Fruit fly (Drosophila melanogaster) whole organism, prepupa: ENCODE results near the gene eIF3e.

ENCODE experiments used
- Blimp-1 ChIP-seq: fragments of 200-800 bp; sonication (Bioruptor generic); optimal IDR thresholded peaks from 3 replicates; lab custom pipeline; 2017; ENCODE audit warnings: missing biosample characterization, missing genetic modification characterization, mild to moderate bottlenecking, moderate library complexity, missing genetic modification reagents
- CG11294 ChIP-seq: fragments of 200-800 bp; sonication (Bioruptor generic); IDR thresholded peaks from 2 replicates; pipeline ENCODE4 v1.3.6; 2022; ENCODE audit warnings: missing biosample characterization, missing genetic modification characterization
- CG11762 ChIP-seq: fragments of 200-800 bp; sonication (Bioruptor generic); optimal IDR thresholded peaks from 3 replicates; lab custom pipeline; 2016; ENCODE audit warnings: missing biosample characterization, missing genetic modification characterization; ENCODE audit not compliant: insufficient read depth
- CG11902 ChIP-seq: fragments of 200-800 bp; sonication (Bioruptor generic); optimal IDR thresholded peaks from 3 replicates; lab custom pipeline; 2016; ENCODE audit warnings: missing biosample characterization, missing genetic modification characterization
- CG15336 ChIP-seq: fragments of 200-800 bp; sonication (Bioruptor generic); IDR thresholded peaks from 2 replicates; pipeline ENCODE4 v1.3.6; 2022; ENCODE audit warnings: missing biosample characterization, missing genetic modification characterization
- CG1621 ChIP-seq: fragments of 200-800 bp; sonication (Bioruptor generic); optimal IDR thresholded peaks from 3 replicates; lab custom pipeline; 2018; ENCODE audit warnings: missing biosample characterization, mild to moderate bottlenecking, missing genetic modification characterization
- CG16779 ChIP-seq: fragments of 200-800 bp; sonication (Bioruptor generic); optimal IDR thresholded peaks from 3 replicates; lab custom pipeline; 2017; ENCODE audit warnings: missing biosample characterization, mild to moderate bottlenecking, missing genetic modification characterization
- CG3032 ChIP-seq: fragments of 200-800 bp; optimal IDR thresholded peaks from 2 replicates; lab custom pipeline; 2019; ENCODE audit warnings: missing biosample characterization, mild to moderate bottlenecking, missing genetic modification characterization, moderate library complexity
- CG31627 ChIP-seq: fragments of 200-800 bp; sonication (Bioruptor generic); optimal IDR thresholded peaks from 3 replicates; lab custom pipeline; 2016; ENCODE audit warnings: missing biosample characterization, missing genetic modification characterization
- CG34406 ChIP-seq: fragments of 200-800 bp; sonication (Bioruptor generic); optimal IDR thresholded peaks from 3 replicates; lab custom pipeline; 2016; ENCODE audit warnings: missing biosample characterization, missing genetic modification characterization
- CG3919 ChIP-seq: fragments of 200-800 bp; sonication (Bioruptor generic); optimal IDR thresholded peaks from 3 replicates; lab custom pipeline; 2016; ENCODE audit warnings: missing biosample characterization, missing genetic modification characterization
- CG6163 ChIP-seq: fragments of 200-800 bp; sonication (Bioruptor generic); IDR thresholded peaks from 3 replicates; pipeline ENCODE4 v1.3.6; 2022; ENCODE audit warnings: missing biosample characterization, missing genetic modification characterization
- CG6276 ChIP-seq: fragments of 200-800 bp; sonication (Bioruptor generic); optimal IDR thresholded peaks from 2 replicates; lab custom pipeline; 2017; ENCODE audit warnings: missing biosample characterization, mild to moderate bottlenecking, missing genetic modification characterization
- CG6792 ChIP-seq: fragments of 200-800 bp; sonication (Bioruptor generic); optimal IDR thresholded peaks from 3 replicates; lab custom pipeline; 2016; ENCODE audit warnings: missing biosample characterization, missing genetic modification characterization
- CG6854 ChIP-seq: fragments of 200-800 bp; sonication (Bioruptor generic); optimal IDR thresholded peaks from 2 replicates; lab custom pipeline; 2017; ENCODE audit warnings: missing biosample characterization, mild to moderate bottlenecking, missing genetic modification characterization
- CG7368 ChIP-seq: fragments of 200-800 bp; sonication (Bioruptor generic); optimal IDR thresholded peaks from 3 replicates; lab custom pipeline; 2016; ENCODE audit warnings: missing biosample characterization, missing genetic modification characterization
- CG8119 ChIP-seq: fragments of 200-800 bp; sonication (Bioruptor generic); IDR thresholded peaks from 3 replicates; pipeline ENCODE4 v1.3.6; 2022; ENCODE audit warnings: missing biosample characterization, missing genetic modification characterization
- CG8632 ChIP-seq: fragments of 200-800 bp; sonication (Bioruptor generic); optimal IDR thresholded peaks from 3 replicates; lab custom pipeline; 2016; ENCODE audit warnings: missing biosample characterization, missing genetic modification characterization
- CG9139 ChIP-seq: fragments of 200-800 bp; sonication (Bioruptor generic); optimal IDR thresholded peaks from 3 replicates; lab custom pipeline; 2017; ENCODE audit warnings: missing biosample characterization, mild to moderate bottlenecking, missing genetic modification characterization
- Eip78C ChIP-seq: fragments of 200-800 bp; sonication (Bioruptor generic); peaks from one replicate; lab custom pipeline; 2016; ENCODE audit warnings: missing biosample characterization, missing genetic modification characterization
- Eip93F ChIP-seq: fragments of 200-800 bp; sonication (Bioruptor generic); optimal IDR thresholded peaks from 2 replicates; lab custom pipeline; 2016; ENCODE audit warnings: missing biosample characterization, mild to moderate bottlenecking, missing genetic modification characterization
- Ets21C ChIP-seq: fragments of 200-800 bp; sonication (Bioruptor generic); optimal IDR thresholded peaks from 3 replicates; lab custom pipeline; 2016; ENCODE audit warnings: missing biosample characterization, missing genetic modification characterization
- Gug ChIP-seq: fragments of 200-800 bp; sonication (Bioruptor generic); IDR thresholded peaks from 2 replicates; pipeline ENCODE4 v1.3.6; 2022; ENCODE audit warnings: missing biosample characterization, missing genetic modification characterization
- Hr38 ChIP-seq: sonication (Bioruptor generic); optimal IDR thresholded peaks from 2 replicates; lab custom pipeline; 2016; ENCODE audit warnings: missing biosample characterization, missing genetic modification characterization
- Hr39 ChIP-seq: fragments of 200-800 bp; sonication (Bioruptor generic); optimal IDR thresholded peaks from 2 replicates; lab custom pipeline; 2016; ENCODE audit warnings: missing biosample characterization, missing genetic modification characterization
- Lpt ChIP-seq: fragments of 200-800 bp; sonication (Bioruptor generic); optimal IDR thresholded peaks from 3 replicates; lab custom pipeline; 2016; ENCODE audit warnings: missing biosample characterization, missing genetic modification characterization
- Smox ChIP-seq: fragments of 200-800 bp; sonication (Bioruptor generic); optimal IDR thresholded peaks from 3 replicates; lab custom pipeline; 2016; ENCODE audit warnings: missing biosample characterization, missing genetic modification characterization
- Sox14 ChIP-seq: fragments of 200-800 bp; sonication (Bioruptor generic); optimal IDR thresholded peaks from 3 replicates; lab custom pipeline; 2016; ENCODE audit warnings: missing biosample characterization, missing genetic modification characterization
- Sox15 ChIP-seq: fragments of 200-800 bp; sonication (Bioruptor generic); optimal IDR thresholded peaks from 3 replicates; lab custom pipeline; 2016; ENCODE audit warnings: missing biosample characterization, missing genetic modification characterization
- achi ChIP-seq: fragments of 200-800 bp; sonication (Bioruptor generic); optimal IDR thresholded peaks from 3 replicates; lab custom pipeline; 2016; ENCODE audit warnings: missing biosample characterization, missing genetic modification characterization
- acj6 ChIP-seq: fragments of 200-800 bp; sonication (Bioruptor generic); optimal IDR thresholded peaks from 3 replicates; lab custom pipeline; 2016; ENCODE audit warnings: missing biosample characterization, missing genetic modification characterization
- cyc ChIP-seq: fragments of 200-800 bp; sonication (Bioruptor generic); optimal IDR thresholded peaks from 3 replicates; lab custom pipeline; 2016; ENCODE audit warnings: missing biosample characterization, missing genetic modification characterization
- dsx ChIP-seq: fragments of 200-800 bp; optimal IDR thresholded peaks from 3 replicates; lab custom pipeline; 2019; ENCODE audit warnings: missing biosample characterization, mild to moderate bottlenecking, missing genetic modification characterization, moderate library complexity; ENCODE audit not compliant: poor library complexity, severe bottlenecking
- eg ChIP-seq: fragments of 200-800 bp; sonication (Bioruptor generic); IDR thresholded peaks from 3 replicates; pipeline ENCODE4 v1.3.6; 2022; ENCODE audit warnings: missing biosample characterization, missing genetic modification characterization
- esn ChIP-seq: fragments of 200-800 bp; sonication (Bioruptor generic); optimal IDR thresholded peaks from 2 replicates; lab custom pipeline; 2016; ENCODE audit warnings: missing biosample characterization, mild to moderate bottlenecking, missing genetic modification characterization, moderate library complexity
- fd85E ChIP-seq: fragments of 200-800 bp; sonication (Bioruptor generic); optimal IDR thresholded peaks from 3 replicates; lab custom pipeline; 2016; ENCODE audit warnings: missing biosample characterization, missing genetic modification characterization
- fkh ChIP-seq: fragments of 200-800 bp; sonication (Bioruptor generic); optimal IDR thresholded peaks from 3 replicates; lab custom pipeline; 2017; ENCODE audit warnings: missing biosample characterization, mild to moderate bottlenecking, missing genetic modification characterization, moderate library complexity
- lz ChIP-seq: fragments of 200-800 bp; sonication (Bioruptor generic); optimal IDR thresholded peaks from 3 replicates; lab custom pipeline; 2016; ENCODE audit warnings: missing biosample characterization, missing genetic modification characterization
- pdm3 ChIP-seq: fragments of 200-800 bp; sonication (Bioruptor generic); optimal IDR thresholded peaks from 3 replicates; lab custom pipeline; 2016; ENCODE audit warnings: missing biosample characterization, missing genetic modification characterization
- salr ChIP-seq, 2 experiments: fragments of 200-800 bp; sonication (Bioruptor generic); optimal IDR thresholded peaks; 3 replicates each; lab custom pipeline; 2016 to 2018; ENCODE audit warnings: missing biosample characterization in 2 of 2, missing genetic modification characterization in 2 of 2, mild to moderate bottlenecking in 1 of 2
- spab ChIP-seq: fragments of 200-800 bp; sonication (Bioruptor generic); optimal IDR thresholded peaks from 2 replicates; lab custom pipeline; 2017; ENCODE audit warnings: missing biosample characterization, mild to moderate bottlenecking, missing genetic modification characterization, missing genetic modification reagents
- ss ChIP-seq, 2 experiments: fragments of 200-800 bp; sonication (Bioruptor generic); optimal IDR thresholded peaks; 2 replicates in 1 of 2; 3 replicates in 1 of 2; lab custom pipeline; 2017 to 2018; ENCODE audit warnings: mild to moderate bottlenecking in 2 of 2, missing biosample characterization in 2 of 2, missing genetic modification characterization in 2 of 2, moderate library complexity in 1 of 2
- svp ChIP-seq: fragments of 200-800 bp; sonication (Bioruptor generic); peaks from one replicate; lab custom pipeline; 2016; ENCODE audit warnings: missing biosample characterization, missing genetic modification characterization
- topi ChIP-seq: fragments of 200-800 bp; sonication (Bioruptor generic); optimal IDR thresholded peaks from 3 replicates; lab custom pipeline; 2016; ENCODE audit warnings: missing biosample characterization, missing genetic modification characterization
- vri ChIP-seq: fragments of 200-800 bp; sonication (Bioruptor generic); optimal IDR thresholded peaks from 3 replicates; lab custom pipeline; 2016; ENCODE audit warnings: missing biosample characterization, mild to moderate bottlenecking, missing genetic modification characterization

eIF3e gene

DNA sequence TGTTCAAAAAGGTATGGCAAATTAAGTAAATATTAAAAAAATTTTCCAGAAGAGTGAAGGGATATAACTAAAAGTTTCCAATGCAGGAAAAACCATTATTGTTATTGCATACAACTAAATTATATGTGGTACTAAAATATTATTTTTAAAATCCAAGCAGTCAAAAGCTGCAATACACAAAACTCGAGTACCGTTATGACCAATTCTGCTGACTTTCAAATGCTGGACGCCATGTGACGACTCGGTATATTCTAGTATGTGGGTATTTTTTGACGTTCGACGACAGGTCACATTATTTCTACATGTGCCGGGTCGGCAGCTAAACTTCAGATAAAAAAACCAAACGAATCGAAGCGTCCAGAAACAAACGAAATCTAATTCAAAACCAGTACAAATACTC, 21.4 kb upstream of the eIF3e start:
- 0 out of 3 replicates have a peak, but pooled peaks have one; percentile 19 for TF ChIP-seq eg (GFP tag; lab: Robert Waterston, UW)
- no peak for TF ChIP-seq Eip78C
- no peak for TF ChIP-seq CG7368 (GFP tag; lab: Kevin White, UChicago)
- no peak for TF ChIP-seq CG1621 (tag; lab: Kevin White, UChicago)
- no peak for TF ChIP-seq Hr39 (GFP tag; lab: Kevin White, UChicago)
- peak; percentile 4 for TF ChIP-seq fkh (GFP tag; lab: Kevin White, UChicago)
- peak; percentile 90 for TF ChIP-seq Sox14 (GFP tag; lab: Kevin White, UChicago)
- peak; percentile 26 for TF ChIP-seq CG31627 (GFP tag; lab: Kevin White, UChicago)
- TF ChIP-seq CG3032 (tag; lab: Kevin White, UChicago): no peak

DNA sequence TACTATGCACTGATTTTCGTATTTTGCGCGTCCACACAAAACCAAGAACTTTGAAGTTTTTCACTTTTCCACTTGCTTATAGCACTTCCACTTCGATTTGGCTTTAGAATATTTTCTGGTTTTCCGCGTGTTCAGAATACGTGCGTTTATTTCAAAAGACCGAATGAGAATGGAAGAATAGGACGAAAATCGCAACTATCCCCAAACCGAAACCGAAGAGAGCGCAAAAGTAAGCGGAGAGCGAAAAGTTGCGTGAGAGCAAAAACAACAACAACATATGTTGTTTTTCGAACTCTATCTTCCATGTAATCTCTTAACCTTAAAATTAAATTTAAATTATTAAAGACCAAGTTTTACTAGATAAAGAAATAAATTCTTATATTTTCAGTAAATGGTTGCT, 20.8 kb upstream of the eIF3e start, which contains the start of gene CG9674:
Gene CG9674 (minus strand): TSS at position 174 of the 400 bp plus-strand sequence.
- TF ChIP-seq CG7368 (GFP tag; lab: Kevin White, UChicago) (no peak), esn (GFP tag; lab: Kevin White, UChicago) (no peak), CG8119 (GFP tag; lab: Robert Waterston, UW) (no peak), fkh (GFP tag; lab: Kevin White, UChicago) (no peak), Blimp-1 (GFP tag; lab: Kevin White, UChicago) (no peak), topi (no peak), Gug (GFP tag; lab: Robert Waterston, UW) (no peak), CG9139 (peak; percentile 14), pdm3 (GFP tag; lab: Kevin White, UChicago) (no peak), CG15336 (GFP tag; lab: Robert Waterston, UW) (no peak), Hr38 (GFP tag; lab: Kevin White, UChicago) (no peak), Lpt (GFP tag; lab: Kevin White, UChicago) (no peak), CG16779 (tag; lab: Kevin White, UChicago) (no peak), Eip93F (GFP tag; lab: Kevin White, UChicago) (no peak), CG6792 (GFP tag; lab: Kevin White, UChicago) (no peak), CG6276 (GFP tag; lab: Kevin White, UChicago) (no peak), Ets21C (GFP tag; lab: Kevin White, UChicago) (no peak), spab (GFP tag; lab: Kevin White, UChicago) (no peak), Smox (GFP tag; lab: Kevin White, UChicago) (no peak), Eip78C (peak; percentile 20), ss (GFP tag; optimal IDR thresholded peaks at IDR 0.05; lab: Kevin White, UChicago) (peak; percentile 22 to 25), vri (GFP tag; lab: Kevin White, UChicago) (no peak)

DNA sequence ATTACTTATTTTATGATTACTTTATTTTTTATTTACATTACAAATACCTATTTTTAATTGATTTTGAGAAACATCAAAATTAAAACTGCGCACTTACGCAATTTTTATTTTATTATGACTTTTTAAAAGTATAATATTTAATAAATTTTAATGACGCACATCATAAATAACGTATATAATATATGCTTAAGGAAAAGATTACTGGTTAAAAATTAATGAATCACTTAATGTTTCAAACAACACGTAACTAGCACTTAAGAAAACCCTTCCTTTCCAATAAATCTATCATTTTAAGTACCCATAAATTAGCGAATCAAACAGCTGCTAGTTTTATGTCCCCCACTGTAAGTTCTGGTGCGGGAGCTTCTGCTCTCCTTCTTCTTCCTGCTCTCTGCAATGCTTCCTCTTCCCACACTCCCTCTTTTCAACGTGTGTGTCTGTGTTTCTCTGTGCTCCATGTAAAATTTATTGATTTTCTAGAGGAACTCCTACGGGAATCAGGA, 20.1 kb upstream of the eIF3e start:
- TF ChIP-seq CG15336 (GFP tag; lab: Robert Waterston, UW) (peak; percentile 80), Eip78C (peak; percentile 93), CG7368 (GFP tag; lab: Kevin White, UChicago) (peak; percentile 36), Smox (GFP tag; lab: Kevin White, UChicago) (peak; percentile 59), CG6854 (GFP tag; lab: Kevin White, UChicago) (peak; percentile 55), CG34406 (GFP tag; lab: Kevin White, UChicago) (peak; percentile 84), CG3919 (peak; percentile 80), CG9139 (peak; percentile 72), CG11902 (GFP tag; lab: Kevin White, UChicago) (peak; percentile 60), CG16779 (tag; lab: Kevin White, UChicago) (peak; percentile 84), ss (GFP tag; optimal IDR thresholded peaks at IDR 0.05; lab: Kevin White, UChicago) (peak; percentile 84 to 91), Gug (GFP tag; lab: Robert Waterston, UW) (0 out of 2 replicates have a peak, but pooled peaks have one; percentile 22), CG8632 (peak; percentile 85), svp (GFP tag; lab: Kevin White, UChicago) (no peak), achi (GFP tag; lab: Kevin White, UChicago) (peak; percentile 82), acj6 (GFP tag; lab: Kevin White, UChicago) (peak; percentile 87), CG31627 (GFP tag; lab: Kevin White, UChicago) (peak; percentile 57), CG11762 (GFP tag; lab: Kevin White, UChicago) (peak; percentile 59), fkh (GFP tag; lab: Kevin White, UChicago) (no peak), lz (GFP tag; lab: Kevin White, UChicago) (peak; percentile 55), dsx (GFP tag; lab: Kevin White, UChicago) (peak; percentile 82), salr (GFP tag; optimal IDR thresholded peaks at IDR 0.05; lab: Kevin White, UChicago) (peak; percentile 25 to 92), CG11294 (GFP tag; lab: Robert Waterston, UW) (peak; percentile 49), CG3032 (tag; lab: Kevin White, UChicago) (peak; percentile 93), fd85E (GFP tag; lab: Kevin White, UChicago) (no peak), cyc (GFP tag; lab: Kevin White, UChicago) (peak; percentile 54), Sox15 (peak; percentile 64), vri (GFP tag; lab: Kevin White, UChicago) (peak; percentile 8), CG6163 (GFP tag; lab: Robert Waterston, UW) (peak; percentile 66; the same call in 1 of the 3 replicates)
